Worm (Caenorhabditis elegans) whole organism, L4 larva: ENCODE data around the gene nas-7.

Source experiments
- Y75B8A.6 ChIP-seq: fragments of 200-800 bp; sonication (Bioruptor generic); IDR thresholded peaks from 2 replicates; pipeline ENCODE4 v1.3.6; 2022; ENCODE audit warnings: missing genetic modification reagents, missing genetic modification characterization, missing compliant biosample characterization
- ceh-82 ChIP-seq: sonication (generic microtip); optimal IDR thresholded peaks from 2 replicates; lab custom pipeline; 2017; ENCODE audit warnings: missing biosample characterization, missing genetic modification characterization
- ces-1 ChIP-seq: fragments of 150-350 bp; sonication (generic microtip); optimal IDR thresholded peaks from 4 replicates; lab custom pipeline; 2014; ENCODE audit warnings: missing biosample characterization, missing genetic modification reagents, missing genetic modification characterization
- snpc-4 ChIP-seq: fragments of 150-350 bp; optimal IDR thresholded peaks from 2 replicates; lab custom pipeline; 2014; ENCODE audit warnings: missing biosample characterization, missing genetic modification characterization

ce11 chrII:7358489-7358943 is 44.0 kb downstream of the nas-7 start, which contains the start of gene insc-1:
- no peak for TF ChIP-seq ces-1 (GFP tag; lab: Kevin White, UChicago)
- no peak for TF ChIP-seq ceh-82 (tag; lab: Kevin White, UChicago)
- no peak for TF ChIP-seq Y75B8A.6
- no peak for TF ChIP-seq snpc-4 (tag; lab: Kevin White, UChicago)
